Worm (Caenorhabditis elegans) whole organism, L4/young adult: ENCODE results near the gene T25D10.4.

ENCODE experiments used
- W03F9.2 ChIP-seq: fragments of 150-350 bp; optimal IDR thresholded peaks from 2 replicates; lab custom pipeline; 2014; ENCODE audit warnings: missing biosample characterization, missing genetic modification characterization
- dao-5 ChIP-seq: sonication (generic microtip); optimal IDR thresholded peaks from 2 replicates; lab custom pipeline; 2016; ENCODE audit warnings: missing genotype, missing genetic modification characterization, moderate library complexity, missing compliant biosample characterization
- him-1 ChIP-seq: sonication (generic microtip); optimal IDR thresholded peaks from 2 replicates; lab custom pipeline; 2016; ENCODE audit warnings: missing genotype, missing genetic modification reagents, missing genetic modification characterization, missing compliant biosample characterization

T25D10.4 gene

DNA sequence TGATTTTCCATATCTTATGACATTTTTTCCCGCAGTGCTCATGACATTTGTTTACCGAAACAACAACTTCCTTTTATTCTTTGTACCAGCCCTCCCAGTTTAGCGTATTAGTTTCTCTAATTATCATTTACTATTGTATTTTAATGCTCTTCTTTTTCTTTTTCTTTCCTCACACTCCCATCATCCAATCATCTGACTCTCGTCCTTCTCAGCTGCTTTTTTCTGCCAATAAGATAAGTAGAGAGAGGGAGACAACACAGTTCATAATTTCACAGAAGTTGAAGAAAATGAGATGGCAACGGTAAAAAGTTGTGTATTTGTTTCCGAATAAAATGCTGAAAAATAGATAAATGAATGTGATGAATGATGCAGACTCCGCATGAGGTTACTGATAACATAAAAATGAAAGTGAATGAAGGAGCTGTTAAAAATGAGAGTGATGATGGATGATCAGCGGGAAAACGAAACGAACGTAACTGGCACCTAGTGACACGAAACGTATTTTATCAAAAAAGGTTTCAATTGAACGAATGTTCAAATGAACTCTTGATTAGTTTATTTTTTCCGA is 32.6 kb downstream of the T25D10.4 start:
- TF ChIP-seq W03F9.2 (tag; lab: Kevin White, UChicago) (no peak), dao-5 (tag; lab: Kevin White, UChicago) (no peak), him-1 (tag; lab: Kevin White, UChicago) (no peak)

- TF ChIP-seq him-1 (tag; lab: Kevin White, UChicago), result no peak
- no peak for TF ChIP-seq dao-5 (tag; lab: Kevin White, UChicago)
- TF ChIP-seq W03F9.2 (tag; lab: Kevin White, UChicago), result no peak
Measured at ce11 chrII:6376693-6377092, 33.4 kb downstream of the T25D10.4 start.

ce11 chrII:6374646-6375045 is 35.4 kb downstream of the T25D10.4 start:
- TF ChIP-seq dao-5 (tag; lab: Kevin White, UChicago) (no peak), him-1 (tag; lab: Kevin White, UChicago) (no peak), W03F9.2 (tag; lab: Kevin White, UChicago) (no peak)

- TF ChIP-seq him-1 (tag; lab: Kevin White, UChicago), result no peak
- no peak for TF ChIP-seq dao-5 (tag; lab: Kevin White, UChicago)
- TF ChIP-seq W03F9.2 (tag; lab: Kevin White, UChicago), result no peak
Measured at ce11 chrII:6373361-6373760, 36.7 kb downstream of the T25D10.4 start.

DNA sequence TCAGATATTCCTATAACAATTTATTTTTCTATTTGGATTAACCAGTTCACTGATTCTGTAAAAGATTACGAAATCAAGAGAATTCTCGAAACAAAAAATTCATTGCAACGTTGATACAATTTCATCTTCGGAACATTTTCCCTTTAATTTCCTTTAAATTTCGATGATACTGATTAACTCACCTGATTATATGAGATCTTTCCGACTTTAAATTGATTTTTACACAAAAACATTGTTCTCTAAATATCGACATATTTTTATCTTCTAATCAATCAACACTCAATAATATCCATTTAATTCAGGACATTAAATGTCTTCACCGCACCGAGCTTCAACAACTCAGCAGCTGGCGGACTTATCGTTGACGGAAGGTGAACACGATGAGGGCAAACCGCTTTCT is 39.1 kb downstream of the T25D10.4 start, which contains the start of gene lin-23:
Gene lin-23, plus strand, starts transcription at position 301 of the 400 bp plus-strand sequence.
- TF ChIP-seq him-1 (tag; lab: Kevin White, UChicago) (no peak), dao-5 (tag; lab: Kevin White, UChicago) (no peak), W03F9.2 (tag; lab: Kevin White, UChicago) (no peak)

DNA sequence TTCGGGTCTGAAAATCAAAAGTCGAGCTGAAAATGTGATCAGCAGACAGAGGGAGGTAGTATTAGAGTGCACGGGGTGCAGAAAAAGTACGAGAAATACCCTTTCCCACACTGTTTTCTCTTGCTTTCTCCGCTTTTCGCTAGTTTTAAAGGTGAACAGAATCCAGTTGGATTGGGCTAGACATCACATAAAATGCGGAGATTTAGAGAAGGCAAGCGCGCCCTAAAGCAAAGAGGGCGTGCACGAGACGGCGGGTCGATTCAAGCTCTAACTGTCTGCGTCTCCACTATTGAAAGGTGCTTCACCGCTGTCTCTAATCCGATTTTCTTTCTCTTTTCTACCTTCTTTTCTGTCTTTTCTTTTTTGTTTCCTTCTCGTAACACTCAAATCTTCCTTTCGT is 40.0 kb downstream of the T25D10.4 start:
- no peak for TF ChIP-seq dao-5 (tag; lab: Kevin White, UChicago)
- TF ChIP-seq W03F9.2 (tag; lab: Kevin White, UChicago), result peak; percentile 81

- TF ChIP-seq W03F9.2 (tag; lab: Kevin White, UChicago) (no peak), him-1 (tag; lab: Kevin White, UChicago) (no peak), dao-5 (tag; lab: Kevin White, UChicago) (no peak)
Measured at ce11 chrII:6366696-6367095, 43.4 kb downstream of the T25D10.4 start, which contains the start of gene ctsa-4.1. ctsa-4.1 (plus strand) TSS chrII:6366996.

- TF ChIP-seq dao-5 (tag; lab: Kevin White, UChicago) (no peak), him-1 (tag; lab: Kevin White, UChicago) (no peak), W03F9.2 (tag; lab: Kevin White, UChicago) (no peak)
Measured at ce11 chrII:6365237-6365815, 44.8 kb downstream of the T25D10.4 start, which contains the start of the genes ani-2 and clec-88. ani-2 (minus strand) TSS chrII:6365367. clec-88 (plus strand) TSS chrII:6365722.

DNA sequence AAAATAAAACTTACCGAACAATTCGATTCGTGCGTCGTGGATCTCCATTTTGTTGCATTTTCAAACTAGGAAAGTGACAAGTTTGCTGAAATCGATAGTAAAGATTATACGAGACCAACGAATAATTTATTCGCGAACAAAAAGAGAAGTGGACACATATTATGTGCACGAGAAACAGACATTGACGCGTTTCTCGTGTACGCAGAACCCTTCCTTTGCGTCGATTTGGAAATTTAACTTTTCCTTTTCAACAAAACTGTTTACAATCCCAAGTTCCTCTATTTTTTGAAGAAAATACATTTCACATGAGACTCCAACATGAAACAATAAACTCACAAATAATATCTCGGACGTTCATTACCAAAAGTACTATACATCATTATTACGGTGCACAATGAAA is 49.3 kb downstream of the T25D10.4 start, which contains the start of gene K10B2.4:
Gene K10B2.4, minus strand, starts transcription at position 138 of the 400 bp plus-strand sequence.
- TF ChIP-seq W03F9.2 (tag; lab: Kevin White, UChicago), result peak; percentile 72
- TF ChIP-seq dao-5 (tag; lab: Kevin White, UChicago), result no peak

DNA sequence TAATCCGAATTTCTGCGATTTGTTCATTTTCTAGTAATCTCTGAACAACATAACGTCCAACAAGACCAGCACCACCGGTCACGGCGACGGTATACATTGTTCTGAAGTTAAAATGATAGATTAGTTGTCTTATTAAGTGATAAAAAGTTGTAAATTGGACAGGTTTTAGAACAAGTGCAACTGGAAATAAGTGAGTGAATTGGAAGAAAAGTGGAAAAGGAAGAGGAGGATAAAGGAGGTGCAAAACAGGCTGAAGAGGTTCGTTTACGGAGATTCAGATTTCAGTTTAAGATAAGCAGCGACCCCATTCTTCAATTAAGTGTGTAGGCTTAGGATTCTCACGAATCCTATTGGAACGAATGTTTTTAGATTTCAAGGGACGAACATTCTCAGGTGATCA is 51.2 kb downstream of the T25D10.4 start, which contains the start of gene C32D5.12:
Gene C32D5.12, minus strand, starts transcription at position 101 of the 400 bp plus-strand sequence.
- TF ChIP-seq dao-5 (tag; lab: Kevin White, UChicago) (no peak), him-1 (tag; lab: Kevin White, UChicago) (no peak), W03F9.2 (tag; lab: Kevin White, UChicago) (no peak)

ce11 chrII:6358232-6358631 is 51.8 kb downstream of the T25D10.4 start:
- TF ChIP-seq W03F9.2 (tag; lab: Kevin White, UChicago) (no peak), dao-5 (tag; lab: Kevin White, UChicago) (no peak), him-1 (tag; lab: Kevin White, UChicago) (no peak)
